Worm (Caenorhabditis elegans): Measurements from ENCODE around the gene M18.6.

The M18.6 gene

DNA sequence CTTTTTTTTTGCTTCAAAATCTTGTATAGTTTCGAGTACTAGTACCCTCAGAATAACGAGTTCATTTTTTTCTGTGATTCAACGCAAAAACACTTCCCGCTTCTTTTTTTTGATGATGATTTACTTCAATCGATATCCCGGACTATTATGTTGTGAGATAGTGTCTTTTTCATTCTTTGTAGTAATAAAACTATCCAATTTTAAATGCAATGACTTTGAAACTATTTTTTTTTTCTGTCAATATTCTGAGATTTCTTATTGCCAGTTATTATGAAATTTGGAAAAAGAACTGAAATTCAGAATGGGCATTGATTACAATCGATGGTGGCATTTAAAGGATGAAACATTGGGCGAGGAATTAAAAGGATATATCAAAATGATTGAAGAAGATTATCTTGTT is 15.6 kb upstream of the M18.6 start, which contains the start of gene M18.3:
Gene M18.3, plus strand, starts transcription at position 301 of the 400 bp plus-strand sequence.
- TF ChIP-seq aly-2 (tag; optimal IDR thresholded peaks at IDR 0.05) (no peak), ceh-62 (tag; optimal IDR thresholded peaks at IDR 0.05) (no peak), mep-1 (tag; optimal IDR thresholded peaks at IDR 0.05) (no peak), nhr-11 (tag; optimal IDR thresholded peaks at IDR 0.05) (no peak), hlh-30 (tag; optimal IDR thresholded peaks at IDR 0.05; ENCODE audit: insufficient read depth) (no peak), lin-15B (tag; optimal IDR thresholded peaks at IDR 0.05) (no peak), lir-3 (tag; optimal IDR thresholded peaks at IDR 0.05) (no peak), snpc-4 (tag; optimal IDR thresholded peaks at IDR 0.05) (no peak), attf-4 (tag; optimal IDR thresholded peaks at IDR 0.05) (no peak), rbr-2 (tag; optimal IDR thresholded peaks at IDR 0.05) (no peak), madf-9 (GFP tag; conservative IDR thresholded peaks at IDR 0.05) (no peak), nhr-10 (tag; optimal IDR thresholded peaks at IDR 0.05) (no peak), dmd-9 (GFP tag; IDR thresholded peaks at IDR 0.05) (no peak), fkh-10 (GFP tag; optimal IDR thresholded peaks at IDR 0.05) (no peak), Y48G9A.11 (GFP tag; IDR thresholded peaks at IDR 0.05) (no peak), F10B5.3 (tag; optimal IDR thresholded peaks at IDR 0.05) (no peak), mxl-3 (GFP tag; optimal IDR thresholded peaks at IDR 0.05) (no peak)

ce11 chrIV:12108984-12109657 is 12.0 kb upstream of the M18.6 start:
- TF ChIP-seq ceh-82 (tag; optimal IDR thresholded peaks at IDR 0.05) (no peak), gei-8 (GFP tag; optimal IDR thresholded peaks at IDR 0.05) (peak; percentile 27), hlh-11 (tag; optimal IDR thresholded peaks at IDR 0.05) (peak; percentile 3), egl-43 (GFP tag; IDR thresholded peaks at IDR 0.05) (peak; percentile 49; the same call in 1 of the 2 replicates), mdt-29 (GFP tag; IDR thresholded peaks at IDR 0.05) (no peak), madf-9 (GFP tag; conservative IDR thresholded peaks at IDR 0.05) (no peak), set-16 (GFP tag; IDR thresholded peaks at IDR 0.05) (peak; percentile 82), tra-1 (GFP tag; IDR thresholded peaks at IDR 0.05) (0 out of 2 replicates have a peak, but pooled peaks have one; percentile 20)

DNA sequence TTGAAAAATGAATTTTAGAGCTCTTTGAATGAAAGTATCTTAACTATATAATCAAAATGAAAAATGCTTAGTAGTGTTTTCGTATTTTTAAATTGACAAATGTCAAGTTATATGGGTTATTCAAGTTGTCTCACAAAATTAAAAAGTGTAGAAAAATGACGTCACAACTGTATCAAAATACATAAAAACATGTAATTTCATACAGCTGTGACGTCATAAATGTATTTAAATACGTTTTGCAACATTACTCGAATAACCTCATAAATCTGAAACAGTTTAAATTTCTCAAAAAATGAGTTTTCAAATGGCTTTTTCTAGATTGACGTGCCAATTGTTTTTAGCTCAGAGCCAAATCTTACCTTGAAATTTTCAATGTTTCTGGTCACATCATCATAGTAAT is 11.4 kb upstream of the M18.6 start:
- TF ChIP-seq tra-1 (GFP tag; IDR thresholded peaks at IDR 0.05) (0 out of 2 replicates have a peak, but pooled peaks have one; percentile 19), ceh-82 (tag; optimal IDR thresholded peaks at IDR 0.05) (no peak)

- TF ChIP-seq lsy-2 (tag; optimal IDR thresholded peaks at IDR 0.05) (no peak), ceh-32 (tag; optimal IDR thresholded peaks at IDR 0.05; ENCODE audit: poor library complexity) (no peak), D1046.2 (GFP tag; IDR thresholded peaks at IDR 0.05) (no peak), nhr-77 (tag; optimal IDR thresholded peaks at IDR 0.05) (no peak), nhr-42 (GFP tag; IDR thresholded peaks at IDR 0.05) (no peak), mdt-29 (GFP tag; IDR thresholded peaks at IDR 0.05) (no peak), egl-27 (tag; optimal IDR thresholded peaks at IDR 0.05) (no peak)
These were observed 10.8 kb upstream of the M18.6 start, which contains the start of gene col-129 for ce11 chrIV:12110339-12110738. TSS of gene col-129 (minus strand) at chrIV:12110439.

- no peak for TF ChIP-seq zfp-2 (tag; optimal IDR thresholded peaks at IDR 0.05)
- TF ChIP-seq F49E8.2 (tag; optimal IDR thresholded peaks at IDR 0.05; ENCODE audit: borderline replicate concordance), result no peak
These were observed 9.6 kb upstream of the M18.6 start, which contains the start of gene dlc-2 for ce11 chrIV:12111477-12111876. TSS of gene dlc-2 (minus strand) at chrIV:12111577.

DNA sequence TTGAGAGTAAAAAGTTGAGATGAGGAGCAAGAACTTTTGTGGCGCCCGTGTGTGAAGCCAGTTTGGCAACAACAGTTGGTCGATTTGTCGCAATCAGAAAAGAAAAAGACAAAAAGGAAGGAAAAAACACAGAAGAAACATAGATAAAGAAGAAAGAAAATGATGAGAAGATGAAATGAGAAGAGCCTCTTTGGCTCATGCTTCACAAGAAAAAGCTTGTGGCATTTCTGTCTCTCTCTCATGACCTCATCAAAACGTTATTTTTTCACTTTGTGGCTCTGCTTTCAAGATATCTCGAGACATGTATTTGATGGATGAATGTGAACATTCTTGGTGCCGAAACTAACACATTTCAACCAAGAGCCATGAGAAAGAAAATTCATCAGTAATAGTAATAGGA is 8.1 kb upstream of the M18.6 start:
- TF ChIP-seq mes-2 (tag; optimal IDR thresholded peaks at IDR 0.05; ENCODE audit: poor library complexity, severe bottlenecking) (no peak), fos-1 (tag; optimal IDR thresholded peaks at IDR 0.05) (no peak), mep-1 (tag; optimal IDR thresholded peaks at IDR 0.05) (no peak), nhr-77 (tag; optimal IDR thresholded peaks at IDR 0.05) (no peak), lin-39 (tag; optimal IDR thresholded peaks at IDR 0.05) (no peak), rbr-2 (tag; optimal IDR thresholded peaks at IDR 0.05) (no peak), daf-19 (GFP tag; conservative IDR thresholded peaks at IDR 0.05) (no peak), set-16 (GFP tag; IDR thresholded peaks at IDR 0.05) (no peak), hlh-11 (tag; optimal IDR thresholded peaks at IDR 0.05) (peak; percentile 42), ZK546.5 (tag; optimal IDR thresholded peaks at IDR 0.05) (no peak), spr-1 (tag; optimal IDR thresholded peaks at IDR 0.05) (no peak), dpl-1 (GFP tag; optimal IDR thresholded peaks at IDR 0.05) (no peak), F37D6.2 (tag; optimal IDR thresholded peaks at IDR 0.05) (no peak), zfp-2 (tag; optimal IDR thresholded peaks at IDR 0.05) (no peak), aha-1 (tag) (no peak), madf-9 (GFP tag; conservative IDR thresholded peaks at IDR 0.05) (no peak)
